Fruit fly (Drosophila melanogaster) whole organism, prepupa: ENCODE data around the gene bma.

Experiments
- CG10669 ChIP-seq: fragments of 200-800 bp; sonication (Bioruptor generic); optimal IDR thresholded peaks from 3 replicates; lab custom pipeline; 2018; ENCODE audit warnings: missing biosample characterization, mild to moderate bottlenecking, missing genetic modification characterization, moderate library complexity
- CG6163 ChIP-seq: fragments of 200-800 bp; sonication (Bioruptor generic); IDR thresholded peaks from 3 replicates; pipeline ENCODE4 v1.3.6; 2022; ENCODE audit warnings: missing biosample characterization, missing genetic modification characterization
- CG6808 ChIP-seq: fragments of 200-800 bp; sonication (Bioruptor generic); optimal IDR thresholded peaks from 3 replicates; lab custom pipeline; 2017; ENCODE audit warnings: missing biosample characterization, missing genetic modification characterization, mild to moderate bottlenecking, moderate library complexity, missing genetic modification reagents
- CG8119 ChIP-seq: fragments of 200-800 bp; sonication (Bioruptor generic); IDR thresholded peaks from 3 replicates; pipeline ENCODE4 v1.3.6; 2022; ENCODE audit warnings: missing biosample characterization, missing genetic modification characterization
- OdsH ChIP-seq: fragments of 200-800 bp; sonication (Bioruptor generic); optimal IDR thresholded peaks from 3 replicates; lab custom pipeline; 2016; ENCODE audit warnings: missing biosample characterization, missing genetic modification characterization
- topi ChIP-seq: fragments of 200-800 bp; sonication (Bioruptor generic); optimal IDR thresholded peaks from 3 replicates; lab custom pipeline; 2016; ENCODE audit warnings: missing biosample characterization, missing genetic modification characterization
- vri ChIP-seq: fragments of 200-800 bp; sonication (Bioruptor generic); optimal IDR thresholded peaks from 3 replicates; lab custom pipeline; 2016; ENCODE audit warnings: missing biosample characterization, mild to moderate bottlenecking, missing genetic modification characterization

- TF ChIP-seq OdsH (GFP tag; lab: Kevin White, UChicago): peak; percentile 53
- TF ChIP-seq CG8119: 0 out of 3 replicates have a peak, but pooled peaks have one; percentile 13
- TF ChIP-seq CG6808 (GFP tag; lab: Kevin White, UChicago): no peak
- TF ChIP-seq CG6163 (GFP tag; lab: Robert Waterston, UW): peak; percentile 48; the same call in 2 of the 3 replicates
- TF ChIP-seq vri (GFP tag; lab: Kevin White, UChicago): peak; percentile 69
- TF ChIP-seq CG10669: peak; percentile 31
- peak; percentile 59 for TF ChIP-seq topi (GFP tag; lab: Kevin White, UChicago)
Measured at dm6 chr3L:9897164-9897783, 10.6 kb upstream of the bma start.
